Worm (Caenorhabditis elegans) whole organism, L3 larva: ENCODE measurements around the gene F15E6.6.

ENCODE experiments used
- R02D3.7 ChIP-seq: fragments of 150-350 bp; optimal IDR thresholded peaks from 2 replicates; lab custom pipeline; 2014; ENCODE audit warnings: missing biosample characterization, missing genetic modification characterization
- ZK546.5 ChIP-seq: sonication (generic microtip); optimal IDR thresholded peaks from 2 replicates; lab custom pipeline; 2017; ENCODE audit warnings: missing biosample characterization, missing genetic modification characterization
- aly-2 ChIP-seq: fragments of 150-350 bp; optimal IDR thresholded peaks from 2 replicates; lab custom pipeline; 2014; ENCODE audit warnings: missing biosample characterization, missing genetic modification characterization
- ama-1 ChIP-seq: fragments of 150-350 bp; optimal IDR thresholded peaks from 2 replicates; lab custom pipeline; 2018
- ceh-16 ChIP-seq: sonication (generic microtip); optimal IDR thresholded peaks from 2 replicates; lab custom pipeline; 2017; ENCODE audit warnings: missing biosample characterization, missing genetic modification characterization
- ceh-28 ChIP-seq: fragments of 150-350 bp; optimal IDR thresholded peaks from 2 replicates; lab custom pipeline; 2014; ENCODE audit warnings: missing biosample characterization, missing genetic modification reagents, missing genetic modification characterization
- ceh-82 ChIP-seq: fragments of 150-350 bp; optimal IDR thresholded peaks from 2 replicates; lab custom pipeline; 2014; ENCODE audit warnings: missing biosample characterization, missing genetic modification characterization
- egl-5 ChIP-seq: fragments of 150-350 bp; optimal IDR thresholded peaks from 2 replicates; lab custom pipeline; 2017; ENCODE audit warnings: missing biosample characterization, missing genetic modification reagents, missing genetic modification characterization, inconsistent platforms
- elt-2 ChIP-seq: sonication (generic microtip); optimal IDR thresholded peaks from 2 replicates; lab custom pipeline; 2016; ENCODE audit warnings: missing genetic modification reagents, mild to moderate bottlenecking, missing genetic modification characterization, missing compliant biosample characterization
- eor-1 ChIP-seq, 2 experiments: fragments of 150-350 bp; optimal IDR thresholded peaks; 2 replicates each; lab custom pipeline; 2014 to 2018; ENCODE audit warnings: missing biosample characterization in 2 of 2, missing genetic modification characterization in 2 of 2
- fkh-10 ChIP-seq: sonication (generic microtip); optimal IDR thresholded peaks from 2 replicates; lab custom pipeline; 2017; ENCODE audit warnings: missing biosample characterization, missing genetic modification reagents, missing genetic modification characterization
- fkh-2 ChIP-seq: fragments of 150-350 bp; optimal IDR thresholded peaks from 2 replicates; lab custom pipeline; 2014; ENCODE audit warnings: missing biosample characterization, missing genetic modification reagents, missing genetic modification characterization
- fos-1 ChIP-seq: fragments of 150-350 bp; optimal IDR thresholded peaks from 2 replicates; lab custom pipeline; 2014; ENCODE audit warnings: missing biosample characterization, missing genetic modification characterization
- hmg-11 ChIP-seq: sonication (generic microtip); optimal IDR thresholded peaks from 2 replicates; lab custom pipeline; 2016; ENCODE audit warnings: missing genetic modification characterization, missing compliant biosample characterization
- lin-15B ChIP-seq: fragments of 150-350 bp; optimal IDR thresholded peaks from 2 replicates; lab custom pipeline; 2014; ENCODE audit warnings: missing biosample characterization, missing genetic modification characterization
- lin-39 ChIP-seq: fragments of 150-350 bp; optimal IDR thresholded peaks from 2 replicates; lab custom pipeline; 2018; ENCODE audit warnings: missing biosample characterization, missing genetic modification reagents, missing genetic modification characterization
- mdl-1 ChIP-seq: fragments of 150-350 bp; optimal IDR thresholded peaks from 2 replicates; lab custom pipeline; 2014; ENCODE audit warnings: missing biosample characterization, missing genetic modification characterization
- nhr-11 ChIP-seq: fragments of 150-350 bp; optimal IDR thresholded peaks from 2 replicates; lab custom pipeline; 2014; ENCODE audit warnings: missing biosample characterization, missing genetic modification characterization
- nhr-12 ChIP-seq: fragments of 150-350 bp; optimal IDR thresholded peaks from 2 replicates; lab custom pipeline; 2014; ENCODE audit warnings: missing biosample characterization, missing genetic modification characterization
- nhr-23 ChIP-seq: fragments of 150-350 bp; optimal IDR thresholded peaks from 2 replicates; lab custom pipeline; 2014; ENCODE audit warnings: missing biosample characterization, missing genetic modification reagents, missing genetic modification characterization
- nhr-237 ChIP-seq: fragments of 150-350 bp; optimal IDR thresholded peaks from 2 replicates; lab custom pipeline; 2014; ENCODE audit warnings: missing biosample characterization, missing genetic modification characterization
- nhr-25 ChIP-seq: sonication (generic microtip); optimal IDR thresholded peaks from 2 replicates; lab custom pipeline; 2017; ENCODE audit warnings: missing biosample characterization, missing genetic modification characterization
- nhr-28 ChIP-seq: fragments of 150-350 bp; optimal IDR thresholded peaks from 2 replicates; lab custom pipeline; 2014; ENCODE audit warnings: missing biosample characterization, missing genetic modification characterization
- nhr-43 ChIP-seq: sonication (generic microtip); optimal IDR thresholded peaks from 2 replicates; lab custom pipeline; 2016; ENCODE audit warnings: mild to moderate bottlenecking, missing genetic modification characterization, missing compliant biosample characterization; ENCODE audit not compliant: poor library complexity, severe bottlenecking
- nhr-67 ChIP-seq: fragments of 150-350 bp; optimal IDR thresholded peaks from 2 replicates; lab custom pipeline; 2014; ENCODE audit warnings: missing biosample characterization, missing genetic modification characterization
- nhr-76 ChIP-seq: fragments of 150-350 bp; sonication (generic microtip); optimal IDR thresholded peaks from 5 replicates; lab custom pipeline; 2014; ENCODE audit warnings: missing biosample characterization, missing genetic modification characterization
- pqm-1 ChIP-seq: fragments of 150-350 bp; optimal IDR thresholded peaks from 2 replicates; lab custom pipeline; 2017; ENCODE audit warnings: missing biosample characterization, missing genetic modification characterization, inconsistent platforms
- snpc-4 ChIP-seq: fragments of 150-350 bp; optimal IDR thresholded peaks from 2 replicates; lab custom pipeline; 2014; ENCODE audit warnings: missing biosample characterization, missing genetic modification characterization
- tbx-2 ChIP-seq: sonication (generic microtip); optimal IDR thresholded peaks from 2 replicates; lab custom pipeline; 2016; ENCODE audit warnings: mild to moderate bottlenecking, missing genetic modification characterization, missing compliant biosample characterization
- unc-39 ChIP-seq: sonication (generic microtip); optimal IDR thresholded peaks from 4 replicates; lab custom pipeline; 2017; ENCODE audit warnings: missing biosample characterization, missing genetic modification characterization
- zag-1 ChIP-seq: fragments of 150-350 bp; optimal IDR thresholded peaks from 2 replicates; lab custom pipeline; 2014; ENCODE audit warnings: missing biosample characterization, missing genetic modification characterization
- ztf-4 ChIP-seq: fragments of 150-350 bp; optimal IDR thresholded peaks from 2 replicates; lab custom pipeline; 2014; ENCODE audit warnings: missing biosample characterization, missing genetic modification characterization

The F15E6.6 gene

DNA sequence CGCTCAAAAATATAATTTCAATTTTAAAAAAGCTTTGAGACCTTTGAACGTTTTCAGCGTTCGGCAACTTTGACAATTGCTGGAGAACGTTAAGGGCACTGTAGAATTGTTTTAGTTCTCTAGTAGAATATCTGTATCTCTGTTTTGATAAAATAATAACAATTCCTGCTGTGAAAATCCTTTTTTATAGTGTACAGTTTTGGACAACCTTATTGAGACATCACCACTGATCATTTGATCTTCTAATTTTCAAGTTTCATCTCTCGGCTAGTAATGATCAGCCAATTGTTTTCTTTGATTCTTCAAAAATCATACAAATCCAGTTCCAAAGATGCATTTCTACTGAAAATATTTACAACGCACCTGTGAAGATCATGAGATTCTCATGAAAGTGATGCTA, 8.6 kb upstream of the F15E6.6 start, which contains the start of gene F15E6.10:
F15E6.10 (plus strand) TSS at position 301 of the 400 bp plus-strand sequence.
- TF ChIP-seq nhr-25 (tag; lab: Kevin White, UChicago) (no peak), unc-39 (tag; lab: Kevin White, UChicago) (no peak), tbx-2 (tag; lab: Kevin White, UChicago) (no peak), lin-39 (tag; lab: Kevin White, UChicago) (no peak)

DNA sequence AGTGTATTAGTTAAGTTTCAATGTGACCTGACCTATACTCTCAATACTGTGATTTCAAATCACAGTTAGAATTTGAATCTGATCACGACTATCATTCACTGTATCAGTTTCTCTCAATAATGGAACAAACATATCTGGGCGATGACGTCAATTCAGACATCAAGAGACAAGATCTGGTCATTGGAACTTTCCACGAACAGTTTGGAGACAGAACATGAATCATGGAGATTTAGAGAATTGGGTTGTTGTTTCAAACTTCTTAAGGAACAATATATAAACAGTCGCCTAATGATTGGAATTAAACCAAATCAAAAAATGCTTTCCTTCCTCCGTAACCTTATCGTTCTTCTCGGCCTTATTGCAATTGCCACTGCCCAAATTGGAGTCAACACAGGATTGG, 7.3 kb upstream of the F15E6.6 start, which contains the start of gene F15E6.4:
F15E6.4 (plus strand) TSS at position 301 of the 400 bp plus-strand sequence.
- no peak for TF ChIP-seq tbx-2 (tag; lab: Kevin White, UChicago)
- TF ChIP-seq elt-2 (tag; lab: Kevin White, UChicago): no peak
- TF ChIP-seq ztf-4 (tag; lab: Kevin White, UChicago): no peak
- TF ChIP-seq nhr-28 (tag; lab: Kevin White, UChicago): no peak

DNA sequence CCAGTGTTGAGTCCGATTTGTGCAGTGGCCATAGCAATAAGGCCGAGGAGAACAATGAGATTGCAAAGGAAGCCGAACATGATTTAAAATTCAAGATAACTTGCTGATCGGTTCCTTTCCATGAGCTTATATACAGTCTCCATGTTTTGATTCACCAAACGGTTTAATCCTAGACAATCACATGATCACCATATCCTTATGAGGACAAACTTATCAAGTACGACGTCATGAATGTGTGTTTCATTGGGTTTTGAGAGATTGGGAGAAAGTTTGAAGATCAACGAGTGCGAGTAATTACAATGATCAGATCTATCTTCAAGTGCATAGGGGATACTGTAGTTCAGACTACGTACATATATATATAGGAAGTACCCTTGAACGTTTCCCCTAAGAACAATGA, 6.6 kb upstream of the F15E6.6 start, which contains the start of gene dct-7:
dct-7 (minus strand) TSS at position 101 of the 400 bp plus-strand sequence.
- TF ChIP-seq nhr-43 (tag; lab: Kevin White, UChicago): peak; percentile 30
- no peak for TF ChIP-seq egl-5 (tag; lab: Kevin White, UChicago)

DNA sequence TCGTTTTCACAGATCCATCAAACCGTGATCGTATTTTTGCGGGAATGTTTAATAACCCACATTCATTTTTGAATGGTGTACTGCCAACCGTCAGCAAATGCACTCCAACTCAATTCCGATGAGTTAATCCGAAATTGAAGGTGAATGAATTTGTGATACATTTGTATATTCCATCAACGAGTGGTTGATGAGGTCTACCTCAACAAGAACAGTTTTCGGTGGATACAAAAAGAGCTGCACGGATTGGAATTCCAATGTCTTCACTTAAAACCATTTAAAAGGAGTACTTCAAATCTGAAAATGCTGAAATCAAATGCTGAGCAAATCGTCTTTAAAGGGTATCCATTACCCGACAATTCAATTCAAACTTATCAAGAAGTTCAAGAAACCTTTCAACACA, 5.3 kb upstream of the F15E6.6 start, which contains the start of gene F15E6.5:
F15E6.5 (plus strand) TSS at position 301 of the 400 bp plus-strand sequence.
- TF ChIP-seq ama-1 (lab: Kevin White, UChicago) (no peak), elt-2 (tag; lab: Kevin White, UChicago) (no peak), fkh-10 (GFP tag; lab: Kevin White, UChicago) (no peak), lin-15B (no peak), snpc-4 (tag; lab: Kevin White, UChicago) (no peak), R02D3.7 (tag; lab: Kevin White, UChicago) (no peak)

DNA sequence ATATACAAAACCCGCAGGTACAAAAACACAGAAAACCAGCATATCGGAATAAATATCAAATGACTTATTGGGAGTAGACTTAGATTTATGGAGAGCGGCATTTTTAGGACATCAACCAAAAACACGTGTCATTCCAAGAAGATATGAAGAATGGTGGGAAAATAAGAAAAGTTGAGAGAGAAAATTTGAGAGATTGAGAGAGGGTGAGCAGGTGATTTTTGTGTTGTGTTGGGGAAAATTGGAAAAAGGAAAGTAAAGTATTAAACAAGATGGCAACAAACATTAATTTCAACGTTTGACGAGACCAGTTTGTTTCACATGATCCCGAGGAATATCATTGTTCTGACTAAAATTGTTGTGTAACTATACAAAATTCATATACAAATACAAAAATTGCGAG, 4.4 kb upstream of the F15E6.6 start, which contains the start of gene srv-4:
srv-4 (minus strand) TSS at position 101 of the 400 bp plus-strand sequence.
- TF ChIP-seq nhr-43 (tag; lab: Kevin White, UChicago): no peak
- no peak for TF ChIP-seq nhr-12 (tag; lab: Kevin White, UChicago)
- no peak for TF ChIP-seq hmg-11 (tag; lab: Kevin White, UChicago)
- TF ChIP-seq nhr-76 (tag; lab: Kevin White, UChicago): no peak
- TF ChIP-seq nhr-25 (tag; lab: Kevin White, UChicago): no peak
- no peak for TF ChIP-seq ceh-82 (tag; lab: Kevin White, UChicago)
- TF ChIP-seq snpc-4 (tag; lab: Kevin White, UChicago): no peak
- TF ChIP-seq nhr-67 (tag; lab: Kevin White, UChicago): no peak
- no peak for TF ChIP-seq fkh-10 (GFP tag; lab: Kevin White, UChicago)
- no peak for TF ChIP-seq aly-2 (tag; lab: Kevin White, UChicago)
- TF ChIP-seq nhr-23 (tag; lab: Kevin White, UChicago): no peak
- TF ChIP-seq eor-1 (tag; optimal IDR thresholded peaks at IDR 0.05; lab: Kevin White, UChicago): no peak
- no peak for TF ChIP-seq nhr-11
- no peak for TF ChIP-seq ceh-16 (tag; lab: Kevin White, UChicago)
- TF ChIP-seq fos-1 (tag; lab: Kevin White, UChicago): no peak
- TF ChIP-seq pqm-1 (tag; lab: Kevin White, UChicago): no peak
- TF ChIP-seq mdl-1 (tag; lab: Kevin White, UChicago): no peak
- no peak for TF ChIP-seq unc-39 (tag; lab: Kevin White, UChicago)
- TF ChIP-seq ztf-4 (tag; lab: Kevin White, UChicago): no peak

DNA sequence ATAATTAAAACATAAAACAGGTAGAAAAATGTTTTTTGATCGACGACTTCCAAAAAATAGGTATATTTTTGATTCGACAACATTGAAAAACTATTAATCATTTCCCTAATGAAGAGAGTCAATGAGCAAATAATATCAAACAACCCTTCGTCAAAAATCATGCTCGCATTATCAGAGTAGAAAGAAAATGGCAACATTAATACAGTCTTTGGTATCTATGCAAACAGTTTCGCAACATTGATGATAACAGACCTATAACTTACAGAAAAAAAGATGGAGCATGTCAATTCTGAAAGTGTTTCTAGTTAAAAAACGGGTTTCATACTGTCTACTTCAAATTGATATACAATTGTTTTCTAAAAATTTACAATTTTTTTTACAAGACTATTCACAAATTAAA, 1.1 kb upstream of the F15E6.6 start:
- TF ChIP-seq elt-2 (tag; lab: Kevin White, UChicago): peak; percentile 64
- TF ChIP-seq nhr-237: no peak
- TF ChIP-seq pqm-1 (tag; lab: Kevin White, UChicago): peak; percentile 48

DNA sequence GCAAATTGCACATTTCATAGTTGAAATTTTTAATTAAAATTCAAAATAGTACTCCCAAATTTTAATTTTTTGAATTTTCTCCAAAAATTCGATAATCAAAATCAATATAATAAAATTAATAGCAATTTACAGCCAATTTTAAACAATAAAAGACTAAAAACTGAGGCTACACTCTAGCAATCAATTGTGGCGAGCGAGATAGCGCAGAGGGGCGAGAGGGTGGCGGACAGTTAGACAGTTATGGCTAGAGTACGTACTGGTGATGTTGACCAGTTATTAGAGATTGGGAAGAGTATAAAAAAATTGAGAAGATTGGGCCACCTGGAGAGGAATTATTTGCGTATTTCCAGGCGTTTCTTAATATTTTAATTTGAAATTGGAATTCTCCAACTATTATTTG, 6.2 kb downstream of the F15E6.6 start, which contains the start of gene nhr-78:
nhr-78 (minus strand) TSS at position 182 of the 400 bp plus-strand sequence.
- TF ChIP-seq elt-2 (tag; lab: Kevin White, UChicago) (peak; percentile 27), zag-1 (tag; lab: Kevin White, UChicago) (no peak), ceh-28 (tag; lab: Kevin White, UChicago) (peak; percentile 52), pqm-1 (tag; lab: Kevin White, UChicago) (peak; percentile 23), R02D3.7 (tag; lab: Kevin White, UChicago) (no peak), fkh-2 (no peak), ama-1 (lab: Kevin White, UChicago) (no peak), nhr-11 (no peak), unc-39 (tag; lab: Kevin White, UChicago) (no peak), ZK546.5 (no peak)
